Worm (Caenorhabditis elegans) whole organism, midembryonic: ENCODE measurements around the gene isp-1.

ENCODE experiments used
- flt-1 ChIP-seq: fragments of 200-800 bp; sonication (Bioruptor generic); IDR thresholded peaks from 2 replicates; pipeline ENCODE4 v1.3.6; 2022; ENCODE audit warnings: missing genetic modification characterization, missing compliant biosample characterization
- med-1 ChIP-seq: sonication (generic microtip); optimal IDR thresholded peaks from 2 replicates; lab custom pipeline; 2017; ENCODE audit warnings: missing genetic modification characterization, mild to moderate bottlenecking, missing compliant biosample characterization, antibody characterized with exemption, missing genetic modification reagents; ENCODE audit not compliant: insufficient read depth

ce11 chrIV:8105083-8105482, 30.8 kb downstream of the isp-1 start:
- TF ChIP-seq med-1 (GFP tag; lab: Kevin White, UChicago) = no peak
- TF ChIP-seq flt-1 = no peak
